Worm (Caenorhabditis elegans) whole organism, mixed stage, embryonic: ENCODE measurements around the gene pges-2.

Source experiments
- ceh-43 ChIP-seq: fragments of 200-800 bp; sonication (Bioruptor generic); optimal IDR thresholded peaks from 2 replicates; lab custom pipeline; 2018; ENCODE audit warnings: mild to moderate bottlenecking, missing genetic modification characterization, moderate library complexity, missing compliant biosample characterization
- elt-3 ChIP-seq: fragments of 150-350 bp; optimal IDR thresholded peaks from 2 replicates; lab custom pipeline; 2014; ENCODE audit warnings: missing biosample characterization, missing genetic modification characterization
- lin-13 ChIP-seq: fragments of 150-350 bp; optimal IDR thresholded peaks from 2 replicates; lab custom pipeline; 2014; ENCODE audit warnings: missing biosample characterization, missing genetic modification characterization
- mab-5 ChIP-seq: fragments of 150-350 bp; optimal IDR thresholded peaks from 2 replicates; lab custom pipeline; 2014; ENCODE audit warnings: missing biosample characterization, missing genetic modification characterization
- nhr-12 ChIP-seq: fragments of 150-350 bp; optimal IDR thresholded peaks from 2 replicates; lab custom pipeline; 2014; ENCODE audit warnings: missing biosample characterization, missing genetic modification characterization
- nhr-237 ChIP-seq: fragments of 150-350 bp; optimal IDR thresholded peaks from 2 replicates; lab custom pipeline; 2014; ENCODE audit warnings: missing biosample characterization, missing genetic modification characterization
- pha-4 ChIP-seq: fragments of 150-350 bp; optimal IDR thresholded peaks from 2 replicates; lab custom pipeline; 2018; ENCODE audit warnings: missing biosample characterization, missing genetic modification reagents, missing genetic modification characterization
- snpc-4 ChIP-seq: fragments of 150-350 bp; optimal IDR thresholded peaks from 2 replicates; lab custom pipeline; 2014; ENCODE audit warnings: missing biosample characterization, missing genetic modification characterization
- tbx-8 ChIP-seq: fragments of 200-800 bp; sonication (Bioruptor generic); optimal IDR thresholded peaks from 2 replicates; lab custom pipeline; 2018; ENCODE audit warnings: mild to moderate bottlenecking, missing genetic modification characterization, moderate library complexity, missing compliant biosample characterization
- unc-62 ChIP-seq: fragments of 150-350 bp; optimal IDR thresholded peaks from 2 replicates; lab custom pipeline; 2014; ENCODE audit warnings: missing biosample characterization, missing genetic modification reagents, missing genetic modification characterization
- ztf-11 ChIP-seq: fragments of 150-350 bp; optimal IDR thresholded peaks from 2 replicates; lab custom pipeline; 2014; ENCODE audit warnings: missing biosample characterization, missing genetic modification characterization

DNA sequence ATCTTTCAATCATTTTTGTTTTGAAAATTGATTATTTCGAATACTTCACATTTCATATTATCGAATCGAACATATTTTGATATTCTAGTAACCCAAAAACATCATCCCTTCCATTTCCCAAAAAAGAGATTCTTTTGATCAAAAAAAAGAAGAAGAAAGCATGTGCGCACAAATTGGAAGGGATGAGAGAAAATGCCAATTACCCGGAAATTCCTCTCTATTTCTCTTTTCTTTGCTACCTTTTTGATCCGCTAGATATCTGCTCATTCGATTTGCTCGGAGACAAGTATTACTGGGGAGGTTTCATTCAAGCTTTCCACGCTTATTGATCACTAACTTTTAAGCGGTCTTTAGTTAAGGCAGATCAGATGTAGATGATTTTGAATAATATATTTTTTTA, 29.2 kb upstream of the pges-2 start:
- no peak for TF ChIP-seq nhr-237 (tag; lab: Kevin White, UChicago)
- no peak for TF ChIP-seq tbx-8 (GFP tag; lab: Kevin White, UChicago)
- TF ChIP-seq lin-13 (tag; lab: Kevin White, UChicago), result no peak
- TF ChIP-seq snpc-4, result no peak
- no peak for TF ChIP-seq unc-62 (GFP tag; lab: Kevin White, UChicago)
- TF ChIP-seq mab-5, result no peak
- no peak for TF ChIP-seq elt-3 (tag; lab: Kevin White, UChicago)
- TF ChIP-seq nhr-12 (tag; lab: Kevin White, UChicago), result no peak
- no peak for TF ChIP-seq ceh-43 (GFP tag; lab: Kevin White, UChicago)
- TF ChIP-seq pha-4, result no peak
- TF ChIP-seq ztf-11 (tag; lab: Kevin White, UChicago), result no peak
